Worm (Caenorhabditis elegans) whole organism, L1 larva: ENCODE measurements around the gene ptp-5.2.
A peak's percentile ranks its signal among the peaks of the same experiment; 100 is the strongest.

Source experiments
- C04F5.9 ChIP-seq: sonication (generic microtip); optimal IDR thresholded peaks from 2 replicates; lab custom pipeline; 2016; ENCODE audit warnings: missing genetic modification characterization, missing compliant biosample characterization
- C16A3.4 ChIP-seq: fragments of 150-350 bp; optimal IDR thresholded peaks from 2 replicates; lab custom pipeline; 2014; ENCODE audit warnings: missing biosample characterization, missing genetic modification characterization
- Y116A8C.19 ChIP-seq: sonication (generic microtip); optimal IDR thresholded peaks from 2 replicates; lab custom pipeline; 2016; ENCODE audit warnings: missing compliant biosample characterization, missing genetic modification characterization, borderline replicate concordance
- aha-1 ChIP-seq: fragments of 150-350 bp; optimal IDR thresholded peaks from 2 replicates; lab custom pipeline; 2014; ENCODE audit warnings: missing biosample characterization, missing genetic modification characterization
- alr-1 ChIP-seq: fragments of 200-800 bp; sonication (Bioruptor generic); optimal IDR thresholded peaks from 2 replicates; lab custom pipeline; 2018; ENCODE audit warnings: borderline replicate concordance, mild to moderate bottlenecking, missing genetic modification characterization, missing compliant biosample characterization
- ama-1 ChIP-seq: fragments of 150-350 bp; optimal IDR thresholded peaks from 2 replicates; lab custom pipeline; 2014
- ceh-63 ChIP-seq: fragments of 200-800 bp; sonication (Bioruptor generic); optimal IDR thresholded peaks from 2 replicates; lab custom pipeline; 2018; ENCODE audit warnings: mild to moderate bottlenecking, missing genetic modification characterization, missing compliant biosample characterization
- ceh-88 ChIP-seq: fragments of 200-800 bp; sonication (Bioruptor generic); IDR thresholded peaks from 2 replicates; pipeline ENCODE4 v1.3.6; 2022; ENCODE audit warnings: missing genetic modification characterization, missing compliant biosample characterization
- ces-1 ChIP-seq: fragments of 150-350 bp; optimal IDR thresholded peaks from 2 replicates; lab custom pipeline; 2014; ENCODE audit warnings: missing biosample characterization, missing genetic modification reagents, missing genetic modification characterization
- dpl-1 ChIP-seq, 3 experiments: fragments of 150-350 bp in 2 of 3; sonication (generic microtip) in 1 of 3; optimal IDR thresholded peaks; 2 replicates each; lab custom pipeline; 2014 to 2017; ENCODE audit warnings: missing biosample characterization in 3 of 3, missing genetic modification characterization in 3 of 3, missing genetic modification reagents in 3 of 3
- dsc-1 ChIP-seq: sonication (generic microtip); optimal IDR thresholded peaks from 2 replicates; lab custom pipeline; 2016; ENCODE audit warnings: mild to moderate bottlenecking, missing genetic modification characterization, missing compliant biosample characterization
- efl-1 ChIP-seq, 4 experiments: fragments of 150-350 bp; optimal IDR thresholded peaks in 3 of 4; peaks in 1 of 4; 1 replicate in 1 of 4; 2 replicates in 3 of 4; lab custom pipeline; 2014; ENCODE audit warnings: missing biosample characterization in 2 of 4, missing genetic modification characterization in 2 of 4, missing genetic modification reagents in 2 of 4
- elt-3 ChIP-seq, 6 experiments: fragments of 150-350 bp in 1 of 6; sonication (generic microtip); optimal IDR thresholded peaks; 2 replicates each; lab custom pipeline; 2017 to 2018; ENCODE audit warnings: missing biosample characterization in 6 of 6, missing genetic modification characterization in 6 of 6, inconsistent platforms in 1 of 6
- ets-5 ChIP-seq: fragments of 200-800 bp; sonication (Bioruptor generic); IDR thresholded peaks from 2 replicates; pipeline ENCODE4 v1.3.6; 2022; ENCODE audit warnings: missing genetic modification characterization, missing compliant biosample characterization
- fkh-4 ChIP-seq: sonication (generic microtip); optimal IDR thresholded peaks from 2 replicates; lab custom pipeline; 2016; ENCODE audit warnings: missing compliant biosample characterization, missing genetic modification characterization, borderline replicate concordance
- fos-1 ChIP-seq: fragments of 150-350 bp; optimal IDR thresholded peaks from 2 replicates; lab custom pipeline; 2014; ENCODE audit warnings: missing biosample characterization, missing genetic modification characterization
- grh-1 ChIP-seq: fragments of 200-800 bp; sonication (Bioruptor generic); IDR thresholded peaks from 2 replicates; pipeline ENCODE4 v1.3.6; 2022; ENCODE audit warnings: missing genetic modification reagents, missing genetic modification characterization, missing compliant biosample characterization
- hlh-17 ChIP-seq: fragments of 200-800 bp; sonication (Bioruptor generic); optimal IDR thresholded peaks from 2 replicates; lab custom pipeline; 2018; ENCODE audit warnings: missing genetic modification characterization, mild to moderate bottlenecking, missing compliant biosample characterization, moderate library complexity, borderline replicate concordance
- hlh-4 ChIP-seq: sonication (generic microtip); optimal IDR thresholded peaks from 2 replicates; lab custom pipeline; 2016; ENCODE audit warnings: mild to moderate bottlenecking, missing genetic modification characterization, missing compliant biosample characterization
- jun-1 ChIP-seq: fragments of 150-350 bp; optimal IDR thresholded peaks from 2 replicates; lab custom pipeline; 2014; ENCODE audit warnings: missing biosample characterization, missing genetic modification reagents, missing genetic modification characterization
- lin-13 ChIP-seq: fragments of 150-350 bp; optimal IDR thresholded peaks from 2 replicates; lab custom pipeline; 2014; ENCODE audit warnings: missing biosample characterization, missing genetic modification reagents, missing genetic modification characterization
- lin-14 ChIP-seq: fragments of 200-800 bp; sonication (Bioruptor generic); optimal IDR thresholded peaks from 2 replicates; lab custom pipeline; 2018; ENCODE audit warnings: mild to moderate bottlenecking, missing genetic modification characterization, moderate library complexity, missing compliant biosample characterization
- lin-15B ChIP-seq: fragments of 150-350 bp; sonication (generic microtip); optimal IDR thresholded peaks from 3 replicates; lab custom pipeline; 2014; ENCODE audit warnings: missing biosample characterization, missing genetic modification characterization
- lin-35 ChIP-seq, 2 experiments: fragments of 150-350 bp; optimal IDR thresholded peaks; 2 replicates each; lab custom pipeline; 2014; ENCODE audit warnings: missing biosample characterization in 2 of 2, missing genetic modification characterization in 2 of 2, missing genetic modification reagents in 2 of 2
- lin-39 ChIP-seq: fragments of 150-350 bp; optimal IDR thresholded peaks from 2 replicates; lab custom pipeline; 2014; ENCODE audit warnings: missing biosample characterization, missing genetic modification reagents, missing genetic modification characterization
- lir-3 ChIP-seq: sonication (generic microtip); optimal IDR thresholded peaks from 2 replicates; lab custom pipeline; 2016; ENCODE audit warnings: mild to moderate bottlenecking, missing genetic modification characterization, moderate library complexity, missing compliant biosample characterization; ENCODE audit not compliant: poor library complexity
- lsy-2 ChIP-seq, 2 experiments: fragments of 150-350 bp; optimal IDR thresholded peaks; 2 replicates each; lab custom pipeline; 2014; ENCODE audit warnings: missing biosample characterization in 2 of 2, missing genetic modification characterization in 2 of 2
- mab-9 ChIP-seq: fragments of 200-800 bp; sonication (Bioruptor generic); IDR thresholded peaks from 2 replicates; pipeline ENCODE4 v1.3.6; 2022; ENCODE audit warnings: missing genetic modification reagents, missing genetic modification characterization, missing compliant biosample characterization
- mef-2 ChIP-seq: fragments of 150-350 bp; optimal IDR thresholded peaks from 2 replicates; lab custom pipeline; 2014; ENCODE audit warnings: missing biosample characterization, missing genetic modification characterization
- nhr-19 ChIP-seq: fragments of 200-800 bp; sonication (Bioruptor generic); conservative IDR thresholded peaks from 2 replicates; pipeline ENCODE4 v1.3.6; 2022; ENCODE audit warnings: missing genetic modification characterization, missing compliant biosample characterization
- nhr-237 ChIP-seq: fragments of 150-350 bp; optimal IDR thresholded peaks from 2 replicates; lab custom pipeline; 2014; ENCODE audit warnings: missing biosample characterization, missing genetic modification characterization
- nhr-47 ChIP-seq: sonication (generic microtip); optimal IDR thresholded peaks from 2 replicates; lab custom pipeline; 2016; ENCODE audit warnings: mild to moderate bottlenecking, missing genetic modification characterization, moderate library complexity, missing compliant biosample characterization
- nhr-71 ChIP-seq: sonication (generic microtip); optimal IDR thresholded peaks from 2 replicates; lab custom pipeline; 2016; ENCODE audit warnings: mild to moderate bottlenecking, missing genetic modification characterization, moderate library complexity, missing compliant biosample characterization
- nhr-85 ChIP-seq: sonication (generic microtip); peaks from one replicate; lab custom pipeline; 2016; ENCODE audit warnings: missing genetic modification characterization, inconsistent platforms, missing compliant biosample characterization
- pax-3 ChIP-seq: fragments of 200-800 bp; sonication (Bioruptor generic); optimal IDR thresholded peaks from 2 replicates; lab custom pipeline; 2018; ENCODE audit warnings: mild to moderate bottlenecking, missing genetic modification characterization, moderate library complexity, missing compliant biosample characterization
- rnt-1 ChIP-seq: sonication (generic microtip); optimal IDR thresholded peaks from 2 replicates; lab custom pipeline; 2016; ENCODE audit warnings: mild to moderate bottlenecking, missing genetic modification characterization, moderate library complexity, missing compliant biosample characterization
- skn-1 ChIP-seq: fragments of 150-350 bp; optimal IDR thresholded peaks from 2 replicates; lab custom pipeline; 2014; ENCODE audit warnings: missing biosample characterization, missing genetic modification characterization
- unc-130 ChIP-seq: fragments of 150-350 bp; optimal IDR thresholded peaks from 2 replicates; lab custom pipeline; 2017; ENCODE audit warnings: missing biosample characterization, missing genetic modification characterization, inconsistent platforms
- unc-30 ChIP-seq: sonication (generic microtip); optimal IDR thresholded peaks from 2 replicates; lab custom pipeline; 2017; ENCODE audit warnings: missing biosample characterization, missing genetic modification characterization
- unc-98 ChIP-seq: fragments of 200-800 bp; sonication (Bioruptor generic); IDR thresholded peaks from 2 replicates; pipeline ENCODE4 v1.3.6; 2022; ENCODE audit warnings: missing genetic modification characterization, missing compliant biosample characterization
- vab-15 ChIP-seq: sonication (generic microtip); optimal IDR thresholded peaks from 2 replicates; lab custom pipeline; 2017; ENCODE audit warnings: missing genotype, mild to moderate bottlenecking, missing genetic modification characterization, missing compliant biosample characterization
- ztf-4 ChIP-seq: fragments of 150-350 bp; optimal IDR thresholded peaks from 2 replicates; lab custom pipeline; 2014; ENCODE audit warnings: missing biosample characterization, missing genetic modification characterization

ptp-5.2 gene

ce11 chrIV:14765336-14765735 lies 4.6 kb upstream of the ptp-5.2 start, which contains the start of gene Y57G11C.5:
Y57G11C.5 (minus strand) TSS chrIV:14765436.
- TF ChIP-seq lin-39 (tag; lab: Kevin White, UChicago) (no peak), hlh-17 (no peak), pax-3 (no peak), lin-13 (no peak), jun-1 (no peak), nhr-47 (tag; lab: Kevin White, UChicago) (no peak), fkh-4 (tag; lab: Kevin White, UChicago) (no peak), C16A3.4 (tag; lab: Kevin White, UChicago) (no peak), lin-15B (tag; lab: Kevin White, UChicago) (no peak), lir-3 (no peak), skn-1 (no peak), ces-1 (GFP tag; lab: Kevin White, UChicago) (no peak), hlh-4 (no peak), mab-9 (GFP tag; lab: Robert Waterston, UW) (no peak), ztf-4 (tag; lab: Kevin White, UChicago) (no peak), lin-35 (GFP tag; optimal IDR thresholded peaks at IDR 0.05; lab: Kevin White, UChicago) (no peak), nhr-19 (no peak), unc-30 (tag; lab: Kevin White, UChicago) (no peak), grh-1 (no peak), dsc-1 (tag; lab: Kevin White, UChicago) (no peak)

ce11 chrIV:14764719-14765173 lies 4.0 kb upstream of the ptp-5.2 start:
- TF ChIP-seq mef-2 (tag; lab: Kevin White, UChicago) (no peak), ceh-88 (GFP tag; lab: Robert Waterston, UW) (no peak), lin-14 (GFP tag; lab: Kevin White, UChicago) (no peak), nhr-237 (no peak), pax-3 (no peak), elt-3 (tag; optimal IDR thresholded peaks at IDR 0.05; lab: Kevin White, UChicago) (no peak), alr-1 (no peak)
- TF ChIP-seq, all 84 proteins: peak for 0

- no peak for TF ChIP-seq aha-1
- no peak for TF ChIP-seq C04F5.9
- no peak for TF ChIP-seq dpl-1 (GFP tag; optimal IDR thresholded peaks at IDR 0.05; lab: Kevin White, UChicago)
- TF ChIP-seq unc-98 (GFP tag; lab: Robert Waterston, UW) = no peak
- TF ChIP-seq nhr-71 (tag; lab: Kevin White, UChicago) = peak; percentile 45
- peak; percentile 38 for TF ChIP-seq ztf-4 (tag; lab: Kevin White, UChicago)
- TF ChIP-seq nhr-85 (tag; lab: Kevin White, UChicago) = no peak
- peak; percentile 16; the same call in 1 of the 2 replicates for TF ChIP-seq ceh-88 (GFP tag; lab: Robert Waterston, UW)
- peak in 1 of 2 experiments; percentile 1 for TF ChIP-seq lsy-2 (tag; optimal IDR thresholded peaks at IDR 0.05; lab: Kevin White, UChicago)
- TF ChIP-seq ceh-63 = no peak
- TF ChIP-seq hlh-4 = no peak
- TF ChIP-seq fos-1 = no peak
- 0 out of 2 replicates have a peak, but pooled peaks have one; percentile 33 for TF ChIP-seq ets-5 (GFP tag; lab: Robert Waterston, UW)
- TF ChIP-seq vab-15 (tag; lab: Kevin White, UChicago) = peak; percentile 46
- TF ChIP-seq unc-130 = no peak
- TF ChIP-seq rnt-1 (tag; lab: Kevin White, UChicago) = peak; percentile 17
- no peak for TF ChIP-seq Y116A8C.19 (tag; lab: Kevin White, UChicago)
- no peak for TF ChIP-seq unc-30 (tag; lab: Kevin White, UChicago)
- TF ChIP-seq efl-1 (optimal IDR thresholded peaks at IDR 0.05; lab: Kevin White, UChicago) = no peak
- peak in 1 of 2 experiments; percentile 18 for TF ChIP-seq efl-1 (GFP tag; optimal IDR thresholded peaks at IDR 0.05 in 1 of 2; lab: Kevin White, UChicago)
- no peak for TF ChIP-seq lin-35 (GFP tag; optimal IDR thresholded peaks at IDR 0.05; lab: Kevin White, UChicago)
- no peak for TF ChIP-seq C16A3.4 (tag; lab: Kevin White, UChicago)
- TF ChIP-seq ama-1 = peak; percentile 79
These were observed 3.4 kb upstream of the ptp-5.2 start for ce11 chrIV:14763938-14764718.
